Fruit fly (Drosophila melanogaster) Kc167 (cell line): ENCODE measurements around the gene lky.

Experiments
- Myc ChIP-seq: fragments of >200 bp; optimal IDR thresholded peaks from 2 replicates; lab custom pipeline; 2017; ENCODE audit warnings: missing external identifiers
- Sin3A ChIP-seq: fragments of >200 bp; optimal IDR thresholded peaks from 2 replicates; lab custom pipeline; 2018; ENCODE audit warnings: missing external identifiers
- h ChIP-seq: fragments of >200 bp; optimal IDR thresholded peaks from 3 replicates; lab custom pipeline; 2018; ENCODE audit warnings: missing external identifiers
- insv ChIP-seq: fragments of >200 bp; optimal IDR thresholded peaks from 3 replicates; lab custom pipeline; 2018; ENCODE audit warnings: missing external identifiers
- psq ChIP-seq: fragments of >200 bp; optimal IDR thresholded peaks from 2 replicates; lab custom pipeline; 2017; ENCODE audit warnings: missing external identifiers
- ttk ChIP-seq: sonication (Bioruptor generic); optimal IDR thresholded peaks from 2 replicates; lab custom pipeline; 2017; ENCODE audit warnings: missing external identifiers

DNA sequence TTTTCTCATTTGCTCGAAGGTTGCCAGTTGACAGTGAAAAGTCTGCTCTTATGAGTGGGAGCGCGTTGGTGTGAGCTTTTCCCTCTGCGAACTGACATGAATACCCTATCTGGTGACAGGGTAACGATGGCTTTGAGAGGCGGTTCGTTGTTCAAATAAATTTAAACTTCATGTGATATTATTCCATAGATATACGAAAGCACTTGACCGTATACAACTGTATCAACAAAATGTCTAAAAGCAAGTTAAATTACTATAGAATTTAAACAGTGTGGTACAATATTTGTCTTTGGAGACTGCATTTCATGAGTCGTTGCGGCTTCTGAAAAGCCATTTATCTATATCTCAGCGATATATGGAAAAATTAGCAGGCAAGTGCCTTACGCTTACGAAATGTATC, 37.7 kb downstream of the lky start:
- no peak for TF ChIP-seq psq (lab: Kevin White, UChicago)
- no peak for TF ChIP-seq insv (lab: Kevin White, UChicago)
- no peak for TF ChIP-seq ttk (lab: Kevin White, UChicago)
- no peak for TF ChIP-seq h (lab: Kevin White, UChicago)
- TF ChIP-seq Myc: no peak
- no peak for TF ChIP-seq Sin3A
